Worm (Caenorhabditis elegans) whole organism, midembryonic: ENCODE measurements around the gene wht-6.

Experiments
- T22C8.4 ChIP-seq: fragments of 200-800 bp; sonication (Bioruptor generic); IDR thresholded peaks from 2 replicates; pipeline ENCODE4 v1.3.6; 2022; ENCODE audit warnings: missing genetic modification characterization, missing compliant biosample characterization
- cog-1 ChIP-seq: sonication (generic microtip); optimal IDR thresholded peaks from 2 replicates; lab custom pipeline; 2016; ENCODE audit warnings: missing genetic modification characterization, missing compliant biosample characterization
- flt-1 ChIP-seq: fragments of 200-800 bp; sonication (Bioruptor generic); IDR thresholded peaks from 2 replicates; pipeline ENCODE4 v1.3.6; 2022; ENCODE audit warnings: missing genetic modification characterization, missing compliant biosample characterization
- klf-2 ChIP-seq: fragments of 200-800 bp; sonication (Bioruptor generic); conservative IDR thresholded peaks from 2 replicates; pipeline ENCODE4 v1.3.6; 2022; ENCODE audit warnings: missing genetic modification reagents, missing genetic modification characterization, missing compliant biosample characterization
- med-1 ChIP-seq: sonication (generic microtip); optimal IDR thresholded peaks from 2 replicates; lab custom pipeline; 2017; ENCODE audit warnings: missing genetic modification characterization, mild to moderate bottlenecking, missing compliant biosample characterization, antibody characterized with exemption, missing genetic modification reagents; ENCODE audit not compliant: insufficient read depth
- ref-1 ChIP-seq: fragments of 200-800 bp; sonication (Bioruptor generic); conservative IDR thresholded peaks from 2 replicates; pipeline ENCODE4 v1.3.6; 2022; ENCODE audit warnings: missing genetic modification reagents, missing genetic modification characterization, missing compliant biosample characterization
- tab-1 ChIP-seq: fragments of 200-800 bp; sonication (Bioruptor generic); IDR thresholded peaks from 2 replicates; pipeline ENCODE4 v1.3.6; 2022; ENCODE audit warnings: missing genetic modification characterization, missing compliant biosample characterization
- ztf-23 ChIP-seq: fragments of 200-800 bp; sonication (Bioruptor generic); IDR thresholded peaks from 2 replicates; pipeline ENCODE4 v1.3.6; 2022; ENCODE audit warnings: missing genetic modification reagents, missing genetic modification characterization, missing compliant biosample characterization
- ztf-29 ChIP-seq: fragments of 200-800 bp; sonication (Bioruptor generic); IDR thresholded peaks from 2 replicates; pipeline ENCODE4 v1.3.6; 2022; ENCODE audit warnings: missing genetic modification reagents, missing genetic modification characterization, missing compliant biosample characterization

wht-6 gene

ce11 chrIII:6444335-6444734 is 27.2 kb upstream of the wht-6 start, which contains the start of gene C05D11.13:
C05D11.13 (minus strand) TSS chrIII:6444586.
- TF ChIP-seq T22C8.4 (GFP tag; lab: Robert Waterston, UW) (no peak), ztf-23 (no peak), flt-1 (GFP tag; lab: Robert Waterston, UW) (no peak), ztf-29 (GFP tag; lab: Robert Waterston, UW) (no peak), ref-1 (no peak), med-1 (no peak), tab-1 (GFP tag; lab: Robert Waterston, UW) (no peak), cog-1 (no peak), klf-2 (GFP tag; lab: Robert Waterston, UW) (no peak)

DNA sequence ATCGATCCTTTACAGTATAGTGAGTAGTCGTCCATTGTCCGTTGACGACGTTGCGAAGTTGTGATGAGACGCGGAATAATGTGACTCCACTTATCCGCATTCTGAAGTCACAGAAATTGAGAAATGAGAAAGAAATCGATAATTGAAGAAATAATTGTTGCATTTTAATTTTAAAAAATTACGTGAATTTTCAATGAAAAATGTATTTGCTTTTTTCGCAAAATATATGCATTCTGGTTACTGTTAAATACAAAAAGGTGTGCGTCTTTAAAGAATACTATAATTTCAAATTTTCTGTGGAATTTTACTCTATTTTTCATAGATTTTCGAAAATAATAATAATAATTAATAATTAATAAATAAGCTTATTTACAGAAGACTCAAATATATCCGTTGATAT is 24.7 kb upstream of the wht-6 start, which contains the start of gene let-721:
Gene let-721 (minus strand): TSS at position 101 of the 400 bp plus-strand sequence.
- TF ChIP-seq tab-1 (GFP tag; lab: Robert Waterston, UW) (no peak), ztf-23 (no peak), ztf-29 (GFP tag; lab: Robert Waterston, UW) (no peak), ref-1 (no peak), klf-2 (GFP tag; lab: Robert Waterston, UW) (no peak)

ce11 chrIII:6447521-6447920 is 24.0 kb upstream of the wht-6 start:
- TF ChIP-seq med-1 (no peak), ztf-23 (0 out of 2 replicates have a peak, but pooled peaks have one; percentile 13)

- no peak for TF ChIP-seq ztf-29 (GFP tag; lab: Robert Waterston, UW)
Observed at ce11 chrIII:6449854-6450253, 21.7 kb upstream of the wht-6 start.

ce11 chrIII:6450596-6450995 is 21.0 kb upstream of the wht-6 start, which contains the start of gene T26A5.6:
T26A5.6 (minus strand) TSS chrIII:6450696.
- no peak for TF ChIP-seq ztf-23
- no peak for TF ChIP-seq med-1

ce11 chrIII:6452278-6452677 is 19.3 kb upstream of the wht-6 start, which contains the start of gene set-1:
set-1 (minus strand) TSS chrIII:6452378.
- TF ChIP-seq ref-1 (no peak), ztf-23 (no peak), ztf-29 (GFP tag; lab: Robert Waterston, UW) (no peak), T22C8.4 (GFP tag; lab: Robert Waterston, UW) (no peak)

- TF ChIP-seq klf-2 (GFP tag; lab: Robert Waterston, UW) (no peak), flt-1 (GFP tag; lab: Robert Waterston, UW) (no peak), tab-1 (GFP tag; lab: Robert Waterston, UW) (no peak), ztf-23 (no peak), med-1 (no peak), ref-1 (no peak), cog-1 (no peak), ztf-29 (GFP tag; lab: Robert Waterston, UW) (no peak), T22C8.4 (GFP tag; lab: Robert Waterston, UW) (no peak)
Observed at ce11 chrIII:6452683-6453082, 18.9 kb upstream of the wht-6 start.

- TF ChIP-seq flt-1 (GFP tag; lab: Robert Waterston, UW) = peak; percentile 74
- 0 out of 2 replicates have a peak, but pooled peaks have one; percentile 36 for TF ChIP-seq T22C8.4 (GFP tag; lab: Robert Waterston, UW)
- peak; percentile 85 for TF ChIP-seq ztf-23
- TF ChIP-seq cog-1 = peak; percentile 74
- TF ChIP-seq tab-1 (GFP tag; lab: Robert Waterston, UW) = peak; percentile 62; the same call in 1 of the 2 replicates
- 0 out of 2 replicates have a peak, but pooled peaks have one; percentile 34 for TF ChIP-seq ref-1
- no peak for TF ChIP-seq klf-2 (GFP tag; lab: Robert Waterston, UW)
- TF ChIP-seq med-1 = peak; percentile 35
- peak; percentile 74 for TF ChIP-seq ztf-29 (GFP tag; lab: Robert Waterston, UW)
Observed at ce11 chrIII:6453665-6454064, 17.9 kb upstream of the wht-6 start.

- TF ChIP-seq flt-1 (GFP tag; lab: Robert Waterston, UW) (no peak), tab-1 (GFP tag; lab: Robert Waterston, UW) (no peak)
Observed at ce11 chrIII:6454183-6454582, 17.4 kb upstream of the wht-6 start, which contains the start of gene jhdm-1. jhdm-1 (plus strand) TSS chrIII:6454483.

DNA sequence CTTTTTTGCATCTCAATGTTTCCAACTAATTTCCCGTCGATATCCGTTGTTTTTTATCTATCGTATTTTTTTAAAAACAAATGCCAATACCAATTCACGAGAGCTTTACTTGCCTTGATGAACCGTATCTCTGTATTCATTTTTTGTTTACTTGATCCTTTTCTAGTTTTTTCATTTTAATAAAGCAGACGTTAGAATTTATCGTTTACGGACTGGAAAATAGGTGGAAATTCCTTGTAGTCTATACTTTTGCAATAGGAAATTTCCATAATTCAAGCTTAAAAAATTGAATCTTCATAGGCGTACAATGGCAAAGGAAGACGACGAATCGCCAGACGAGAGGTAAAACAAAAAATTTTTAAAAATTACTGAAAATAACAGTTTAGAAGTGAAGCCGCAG is 11.7 kb upstream of the wht-6 start, which contains the start of gene algn-1:
Gene algn-1 (plus strand): TSS at position 301 of the 400 bp plus-strand sequence.
- TF ChIP-seq tab-1 (GFP tag; lab: Robert Waterston, UW) (no peak), flt-1 (GFP tag; lab: Robert Waterston, UW) (no peak), ztf-23 (no peak), klf-2 (GFP tag; lab: Robert Waterston, UW) (no peak), T22C8.4 (GFP tag; lab: Robert Waterston, UW) (no peak), ztf-29 (GFP tag; lab: Robert Waterston, UW) (no peak)

DNA sequence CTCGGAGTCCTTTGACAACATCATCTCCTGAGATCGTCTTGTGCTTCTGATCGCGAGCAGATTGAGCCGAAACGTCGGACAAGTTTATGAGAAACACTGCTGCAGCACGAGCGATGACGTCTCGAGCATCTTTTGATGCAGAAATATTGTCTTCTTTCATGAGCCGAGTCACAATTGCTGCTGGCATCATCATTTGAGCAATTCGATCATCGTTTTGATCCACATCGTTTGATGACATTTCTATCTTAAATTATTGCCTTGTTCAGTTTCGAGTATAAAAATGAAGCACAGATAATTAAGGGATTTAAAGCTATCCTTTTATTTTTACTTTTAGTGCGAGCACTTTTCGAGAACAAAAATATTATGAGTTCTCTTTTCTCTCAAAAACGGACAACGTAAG is 8.9 kb upstream of the wht-6 start, which contains the start of gene T26A5.8:
Gene T26A5.8 (minus strand): TSS at position 247 of the 400 bp plus-strand sequence.
- TF ChIP-seq cog-1 (no peak), T22C8.4 (GFP tag; lab: Robert Waterston, UW) (no peak), klf-2 (GFP tag; lab: Robert Waterston, UW) (no peak), ztf-29 (GFP tag; lab: Robert Waterston, UW) (no peak), med-1 (no peak), ref-1 (no peak), tab-1 (GFP tag; lab: Robert Waterston, UW) (no peak), ztf-23 (no peak), flt-1 (GFP tag; lab: Robert Waterston, UW) (no peak)
